Fruit fly (Drosophila melanogaster) S2 (cell line): ENCODE measurements around the gene CG32669.

Source experiments
- CG8478 ChIP-seq: fragments of >200 bp; optimal IDR thresholded peaks from 2 replicates; lab custom pipeline; 2018
- CTCF ChIP-seq, 2 experiments: fragments of >200 bp; optimal IDR thresholded peaks; 2 replicates each; lab custom pipeline; 2018

DNA sequence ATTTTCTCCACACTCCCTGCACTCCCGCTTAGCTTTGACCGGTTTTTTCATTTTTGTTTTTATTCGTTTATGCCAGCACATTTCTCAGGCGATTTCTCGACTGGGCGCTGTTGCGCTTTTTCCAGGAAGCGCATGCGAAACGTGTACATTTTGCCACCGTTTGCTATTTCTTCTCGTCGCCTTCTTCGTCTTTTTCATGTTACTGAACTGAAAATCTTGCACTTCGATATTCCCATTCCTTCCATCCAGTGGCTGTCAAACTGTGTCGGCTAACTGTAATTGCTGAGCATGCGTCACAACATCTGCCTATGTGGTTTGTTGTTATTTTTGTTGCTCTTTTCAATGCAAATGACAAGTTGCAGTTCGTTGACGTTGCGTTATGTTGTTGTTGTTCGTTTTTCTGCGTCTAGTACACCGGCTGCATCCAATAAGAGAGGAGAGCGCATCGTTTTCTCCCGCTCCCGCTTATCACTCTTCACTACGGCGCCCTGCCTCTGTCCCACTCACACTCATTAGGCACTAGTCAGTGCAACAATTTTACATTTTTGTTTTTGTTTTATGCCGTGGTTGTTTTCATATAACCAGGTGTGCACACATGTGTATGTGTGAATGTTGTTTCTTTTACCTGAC, 42.9 kb downstream of the CG32669 start:
- TF ChIP-seq CG8478 (lab: Kevin White, UChicago) (no peak), CTCF (optimal IDR thresholded peaks at IDR 0.05; lab: Kevin White, UChicago) (no peak)
